Worm (Caenorhabditis elegans): Measurements from ENCODE around the gene C50E3.6.

Gene C50E3.6

DNA sequence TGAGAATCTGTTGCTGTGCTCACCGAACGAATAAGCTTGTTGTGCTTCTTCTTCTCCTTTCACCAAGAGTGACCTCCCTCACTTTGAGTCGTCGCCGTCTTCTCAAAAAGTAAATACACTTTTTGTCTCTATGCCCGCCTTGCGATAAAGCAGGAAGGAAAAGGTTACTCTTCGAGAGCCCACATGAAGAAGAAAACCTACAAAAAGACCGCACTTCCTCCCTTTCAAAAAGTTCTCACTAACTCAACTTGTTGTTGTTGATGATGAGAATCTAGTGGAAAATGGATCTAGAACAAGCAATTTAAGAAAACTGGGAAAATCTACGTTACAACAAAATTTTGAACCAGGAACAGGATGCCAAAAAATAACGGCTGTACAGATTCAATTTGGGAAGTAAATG is at the start of gene C50E3.6:
Gene C50E3.6 (minus strand): TSS at position 101 of the 400 bp plus-strand sequence.
- TF ChIP-seq nhr-90 (tag; optimal IDR thresholded peaks at IDR 0.05) = no peak
- TF ChIP-seq Y79H2A.3 (GFP tag; conservative IDR thresholded peaks at IDR 0.05) = no peak

DNA sequence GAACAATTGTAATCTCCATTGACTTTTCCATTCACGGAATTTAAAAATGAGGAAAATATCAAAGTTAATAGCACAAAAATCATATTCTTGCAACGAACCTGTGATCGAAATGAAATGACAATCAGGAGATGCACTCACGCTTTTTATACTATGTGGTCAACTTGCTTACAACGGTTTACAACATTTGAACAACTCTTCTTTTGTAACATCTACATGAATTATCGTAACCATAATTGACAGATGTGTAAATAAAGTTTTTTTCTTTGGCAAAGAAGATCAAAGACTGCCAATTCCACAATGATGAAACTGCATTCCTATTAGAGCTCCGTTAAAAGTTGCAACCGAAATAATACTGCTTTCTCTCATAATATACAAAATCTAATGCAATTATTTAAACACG is 49.4 kb upstream of the C50E3.6 start, which contains the start of gene F07C4.10:
Gene F07C4.10 (minus strand): TSS at position 101 of the 400 bp plus-strand sequence.
- TF ChIP-seq nhr-27 (tag; optimal IDR thresholded peaks at IDR 0.05) (no peak), let-607 (tag; optimal IDR thresholded peaks at IDR 0.05) (no peak), dox-1 (GFP tag; IDR thresholded peaks at IDR 0.05) (no peak), atf-7 (tag; optimal IDR thresholded peaks at IDR 0.05) (no peak), xnd-1 (tag; optimal IDR thresholded peaks at IDR 0.05) (no peak), F49E8.2 (tag; optimal IDR thresholded peaks at IDR 0.05; ENCODE audit: insufficient read depth) (no peak), lin-35 (GFP tag; optimal IDR thresholded peaks at IDR 0.05) (no peak), ccch-3 (GFP tag; optimal IDR thresholded peaks at IDR 0.05) (no peak), nfya-2 (GFP tag; IDR thresholded peaks at IDR 0.05) (no peak), K12H6.12 (tag; optimal IDR thresholded peaks at IDR 0.05) (no peak), bed-1 (GFP tag; IDR thresholded peaks at IDR 0.05) (no peak), pbrm-1 (GFP tag; IDR thresholded peaks at IDR 0.05) (no peak), F23B12.7 (tag; optimal IDR thresholded peaks at IDR 0.05; ENCODE audit: insufficient read depth) (no peak)

DNA sequence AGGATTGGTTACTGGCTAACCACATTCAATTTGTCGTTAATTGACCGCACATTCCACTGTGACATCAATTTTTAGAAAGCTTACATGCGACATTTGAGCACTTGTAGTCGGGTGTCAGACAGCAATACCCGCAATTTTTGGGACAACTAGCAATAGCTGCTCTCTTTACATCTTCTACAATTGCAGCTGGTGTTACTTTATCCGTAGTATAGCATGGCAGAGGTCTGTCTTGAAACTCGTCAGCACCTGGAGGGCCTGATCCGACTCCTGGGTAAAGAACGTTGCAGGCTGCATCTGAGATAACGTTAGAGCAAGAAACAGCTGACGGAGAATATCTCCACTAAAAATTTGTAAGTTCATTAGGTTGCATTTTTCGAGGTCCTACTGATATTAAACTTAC is 49.0 kb upstream of the C50E3.6 start:
- TF ChIP-seq B0035.1 (tag; optimal IDR thresholded peaks at IDR 0.05) = no peak
- no peak for TF ChIP-seq mxl-1 (tag; optimal IDR thresholded peaks at IDR 0.05)
- TF ChIP-seq bed-1 (GFP tag; IDR thresholded peaks at IDR 0.05) = no peak

DNA sequence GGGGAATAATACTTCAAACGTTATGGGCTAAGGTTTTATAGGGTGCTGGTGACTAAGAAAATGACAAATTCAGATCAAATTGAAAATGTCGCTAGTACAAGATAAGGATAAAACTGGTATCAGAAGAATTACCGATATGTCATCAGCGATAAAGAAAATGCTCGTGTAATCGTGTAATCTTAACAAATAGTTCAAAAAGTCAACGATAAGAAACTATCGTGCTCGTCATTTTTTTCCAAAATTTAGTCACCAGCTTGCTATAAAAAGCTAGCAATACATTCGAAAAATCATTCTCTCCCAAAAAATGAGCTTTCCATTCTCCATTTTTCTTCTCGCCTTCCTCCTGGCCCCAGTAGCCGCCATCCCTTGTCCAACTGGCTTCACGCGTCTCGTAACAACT is 47.4 kb upstream of the C50E3.6 start, which contains the start of gene clec-45:
Gene clec-45 (plus strand): TSS at position 301 of the 400 bp plus-strand sequence.
- TF ChIP-seq lag-1 (GFP tag; IDR thresholded peaks at IDR 0.05) (no peak), ztf-26 (tag; optimal IDR thresholded peaks at IDR 0.05) (no peak), T26A5.8 (tag; optimal IDR thresholded peaks at IDR 0.05) (no peak), unc-130 (GFP tag; optimal IDR thresholded peaks at IDR 0.05) (no peak), ztf-6 (GFP tag; IDR thresholded peaks at IDR 0.05) (no peak), F33H1.4 (GFP tag; IDR thresholded peaks at IDR 0.05) (no peak), nfyb-1 (GFP tag; IDR thresholded peaks at IDR 0.05) (no peak), nhr-80 (tag; optimal IDR thresholded peaks at IDR 0.05) (no peak)

DNA sequence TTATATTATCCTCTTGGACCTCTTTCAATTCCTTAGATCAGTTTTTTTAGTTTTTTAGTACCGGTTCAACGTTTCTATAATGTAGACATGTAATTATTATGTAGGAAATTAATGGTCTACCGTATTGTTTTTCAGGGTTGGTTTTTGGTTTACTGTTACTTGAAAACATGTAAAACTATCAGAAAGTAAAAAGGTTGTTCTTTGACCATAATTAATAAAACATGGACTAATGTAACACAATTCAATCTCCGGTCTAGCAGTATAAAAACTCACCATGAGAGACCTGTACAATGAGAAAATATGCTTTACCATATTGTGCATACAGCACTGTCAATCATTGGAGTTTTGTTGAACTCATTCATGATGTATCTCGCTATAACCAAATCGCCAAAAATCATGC is 45.1 kb upstream of the C50E3.6 start, which contains the start of gene srd-29:
Gene srd-29 (plus strand): TSS at position 301 of the 400 bp plus-strand sequence.
- TF ChIP-seq B0035.1 (tag; optimal IDR thresholded peaks at IDR 0.05) (no peak), bed-2 (GFP tag; IDR thresholded peaks at IDR 0.05) (no peak), Y53G8AR.9 (GFP tag; conservative IDR thresholded peaks at IDR 0.05) (no peak), madf-3 (GFP tag; IDR thresholded peaks at IDR 0.05) (no peak), F23B12.7 (tag; optimal IDR thresholded peaks at IDR 0.05; ENCODE audit: insufficient read depth) (no peak), F55B11.4 (tag; optimal IDR thresholded peaks at IDR 0.05; ENCODE audit: borderline replicate concordance, insufficient read depth) (no peak), F39B2.1 (GFP tag; IDR thresholded peaks at IDR 0.05) (no peak), aptf-3 (GFP tag; IDR thresholded peaks at IDR 0.05) (no peak), ceh-79 (tag; optimal IDR thresholded peaks at IDR 0.05) (no peak), lsy-27 (tag; optimal IDR thresholded peaks at IDR 0.05; ENCODE audit: borderline replicate concordance, insufficient read depth) (no peak), rcor-1 (GFP tag; IDR thresholded peaks at IDR 0.05) (no peak), fkh-3 (tag; optimal IDR thresholded peaks at IDR 0.05) (no peak)

Measured in whole organism, young adult.